Worm (Caenorhabditis elegans) whole organism, young adult: ENCODE data around the gene R151.1.

Experiments
- B0019.2 ChIP-seq: fragments of 200-800 bp; sonication (Bioruptor generic); conservative IDR thresholded peaks from 2 replicates; pipeline ENCODE4 v1.3.6; 2022; ENCODE audit warnings: missing genetic modification reagents, missing genetic modification characterization, missing compliant biosample characterization
- F23B12.7 ChIP-seq: sonication (generic microtip); optimal IDR thresholded peaks from 2 replicates; lab custom pipeline; 2017; ENCODE audit warnings: missing genetic modification characterization, mild to moderate bottlenecking, missing compliant biosample characterization, antibody characterized with exemption, moderate library complexity; ENCODE audit not compliant: insufficient read depth
- F37B4.10 ChIP-seq: fragments of 200-800 bp; sonication (Bioruptor generic); IDR thresholded peaks from 2 replicates; pipeline ENCODE4 v1.3.6; 2022; ENCODE audit warnings: missing genetic modification characterization, missing compliant biosample characterization
- F52B5.7 ChIP-seq: sonication (generic microtip); optimal IDR thresholded peaks from 2 replicates; lab custom pipeline; 2016; ENCODE audit warnings: mild to moderate bottlenecking, missing genetic modification characterization, missing compliant biosample characterization
- Y53G8AR.9 ChIP-seq: fragments of 200-800 bp; sonication (Bioruptor generic); conservative IDR thresholded peaks from 2 replicates; pipeline ENCODE4 v1.3.6; 2022; ENCODE audit warnings: missing genetic modification reagents, missing genetic modification characterization, missing compliant biosample characterization
- Y95B8A.8 ChIP-seq: fragments of 200-800 bp; sonication (Bioruptor generic); IDR thresholded peaks from 2 replicates; pipeline ENCODE4 v1.3.6; 2022; ENCODE audit warnings: missing genetic modification reagents, missing genetic modification characterization, missing compliant biosample characterization
- athp-1 ChIP-seq: sonication (generic microtip); optimal IDR thresholded peaks from 2 replicates; lab custom pipeline; 2017; ENCODE audit warnings: mild to moderate bottlenecking, missing genetic modification characterization, missing compliant biosample characterization
- attf-3 ChIP-seq: fragments of 200-800 bp; sonication (Bioruptor generic); conservative IDR thresholded peaks from 2 replicates; pipeline ENCODE4 v1.3.6; 2022; ENCODE audit warnings: missing genetic modification reagents, missing genetic modification characterization, missing compliant biosample characterization
- attf-5 ChIP-seq: fragments of 200-800 bp; sonication (Bioruptor generic); optimal IDR thresholded peaks from 2 replicates; lab custom pipeline; 2018; ENCODE audit warnings: mild to moderate bottlenecking, missing genetic modification characterization, missing compliant biosample characterization
- bed-2 ChIP-seq: fragments of 200-800 bp; sonication (Bioruptor generic); IDR thresholded peaks from 2 replicates; pipeline ENCODE4 v1.3.6; 2022; ENCODE audit warnings: missing genetic modification reagents, missing genetic modification characterization, missing compliant biosample characterization
- ceh-91 ChIP-seq: fragments of 200-800 bp; sonication (Bioruptor generic); IDR thresholded peaks from 2 replicates; pipeline ENCODE4 v1.3.6; 2022; ENCODE audit warnings: missing genetic modification reagents, missing genetic modification characterization, missing compliant biosample characterization
- chd-7 ChIP-seq: sonication (generic microtip); optimal IDR thresholded peaks from 2 replicates; lab custom pipeline; 2016; ENCODE audit warnings: mild to moderate bottlenecking, missing genetic modification characterization, moderate library complexity, missing compliant biosample characterization
- dpff-1 ChIP-seq: sonication (generic microtip); optimal IDR thresholded peaks from 2 replicates; lab custom pipeline; 2017; ENCODE audit warnings: mild to moderate bottlenecking, missing genetic modification characterization, missing compliant biosample characterization
- egl-18 ChIP-seq: fragments of 200-800 bp; sonication (Bioruptor generic); IDR thresholded peaks from 2 replicates; pipeline ENCODE4 v1.3.6; 2022; ENCODE audit warnings: missing genetic modification reagents, missing genetic modification characterization, missing compliant biosample characterization
- fkh-3 ChIP-seq: sonication (generic microtip); optimal IDR thresholded peaks from 2 replicates; lab custom pipeline; 2016; ENCODE audit warnings: mild to moderate bottlenecking, missing genetic modification characterization, missing compliant biosample characterization
- gei-17 ChIP-seq: fragments of 200-800 bp; sonication (Bioruptor generic); optimal IDR thresholded peaks from 2 replicates; lab custom pipeline; 2018; ENCODE audit warnings: mild to moderate bottlenecking, missing genetic modification characterization, missing compliant biosample characterization
- hmg-1.2 ChIP-seq: fragments of 200-800 bp; sonication (Bioruptor generic); IDR thresholded peaks from 2 replicates; pipeline ENCODE4 v1.3.6; 2022; ENCODE audit warnings: missing genetic modification reagents, missing genetic modification characterization, missing compliant biosample characterization
- let-526 ChIP-seq: fragments of 200-800 bp; sonication (Bioruptor generic); IDR thresholded peaks from 2 replicates; pipeline ENCODE4 v1.3.6; 2022; ENCODE audit warnings: missing genetic modification reagents, missing genetic modification characterization, missing compliant biosample characterization
- lin-35 ChIP-seq, 3 experiments: fragments of 150-350 bp in 2 of 3; sonication (generic microtip) in 1 of 3; optimal IDR thresholded peaks; 2 replicates each; lab custom pipeline; 2014 to 2018; ENCODE audit warnings: missing biosample characterization in 3 of 3, missing genetic modification characterization in 3 of 3, missing genetic modification reagents in 3 of 3
- lin-40 ChIP-seq: sonication (generic microtip); optimal IDR thresholded peaks from 2 replicates; lab custom pipeline; 2016; ENCODE audit warnings: missing genetic modification characterization, mild to moderate bottlenecking, missing compliant biosample characterization, missing genotype, missing genetic modification reagents
- lin-54 ChIP-seq: fragments of 200-800 bp; sonication (Bioruptor generic); optimal IDR thresholded peaks from 2 replicates; lab custom pipeline; 2018; ENCODE audit warnings: mild to moderate bottlenecking, missing genetic modification characterization, missing compliant biosample characterization
- lsl-1 ChIP-seq: fragments of 200-800 bp; sonication (Bioruptor generic); optimal IDR thresholded peaks from 2 replicates; lab custom pipeline; 2018; ENCODE audit warnings: mild to moderate bottlenecking, missing genetic modification characterization, moderate library complexity, missing compliant biosample characterization
- lsy-27 ChIP-seq: sonication (generic microtip); optimal IDR thresholded peaks from 2 replicates; lab custom pipeline; 2017; ENCODE audit warnings: missing genetic modification characterization, mild to moderate bottlenecking, missing compliant biosample characterization, antibody characterized with exemption, missing genotype, borderline replicate concordance; ENCODE audit not compliant: insufficient read depth
- madf-6 ChIP-seq: fragments of 200-800 bp; sonication (Bioruptor generic); IDR thresholded peaks from 2 replicates; pipeline ENCODE4 v1.3.6; 2022; ENCODE audit warnings: missing genetic modification reagents, missing genetic modification characterization, missing compliant biosample characterization
- mcd-1 ChIP-seq: fragments of 200-800 bp; sonication (Bioruptor generic); IDR thresholded peaks from 2 replicates; pipeline ENCODE4 v1.3.6; 2022; ENCODE audit warnings: missing genetic modification reagents, missing genetic modification characterization, missing compliant biosample characterization
- mel-28 ChIP-seq: sonication (generic microtip); optimal IDR thresholded peaks from 2 replicates; lab custom pipeline; 2016; ENCODE audit warnings: borderline replicate concordance, mild to moderate bottlenecking, missing genetic modification characterization, missing compliant biosample characterization
- mes-4 ChIP-seq: sonication (generic microtip); optimal IDR thresholded peaks from 2 replicates; lab custom pipeline; 2016; ENCODE audit warnings: missing genotype, missing genetic modification characterization, missing compliant biosample characterization
- nfya-1 ChIP-seq: sonication (generic microtip); optimal IDR thresholded peaks from 2 replicates; lab custom pipeline; 2017; ENCODE audit warnings: antibody characterized with exemption, missing compliant biosample characterization, missing genetic modification characterization, borderline replicate concordance; ENCODE audit not compliant: insufficient read depth
- nhr-120 ChIP-seq: fragments of 200-800 bp; sonication (Bioruptor generic); IDR thresholded peaks from 2 replicates; pipeline ENCODE4 v1.3.6; 2022; ENCODE audit warnings: missing genetic modification characterization, missing compliant biosample characterization
- nhr-27 ChIP-seq: fragments of 200-800 bp; sonication (Bioruptor generic); optimal IDR thresholded peaks from 2 replicates; lab custom pipeline; 2018; ENCODE audit warnings: mild to moderate bottlenecking, missing genetic modification characterization, moderate library complexity, missing compliant biosample characterization
- pha-4 ChIP-seq: fragments of 150-350 bp; sonication (generic microtip); optimal IDR thresholded peaks from 2 replicates; lab custom pipeline; 2014; ENCODE audit warnings: missing biosample characterization, missing genetic modification reagents, missing genetic modification characterization
- rcor-1 ChIP-seq: fragments of 200-800 bp; sonication (Bioruptor generic); IDR thresholded peaks from 2 replicates; pipeline ENCODE4 v1.3.6; 2022; ENCODE audit warnings: missing genetic modification reagents, missing genetic modification characterization, missing compliant biosample characterization
- snpc-3.4 ChIP-seq: sonication (generic microtip); optimal IDR thresholded peaks from 2 replicates; lab custom pipeline; 2017; ENCODE audit warnings: missing genetic modification characterization, mild to moderate bottlenecking, missing compliant biosample characterization, antibody characterized with exemption, moderate library complexity, missing genotype, missing genetic modification reagents
- snpc-4 ChIP-seq, 5 experiments: fragments of 150-350 bp in 1 of 5; sonication (generic microtip) in 4 of 5; optimal IDR thresholded peaks; 2 replicates each; lab custom pipeline; 2014 to 2018; ENCODE audit warnings: missing genetic modification characterization in 5 of 5, missing biosample characterization in 3 of 5, antibody characterized with exemption in 2 of 5, mild to moderate bottlenecking in 2 of 5, missing compliant biosample characterization in 2 of 5, missing genotype in 2 of 5, moderate library complexity in 2 of 5, missing genetic modification reagents in 1 of 5
- tbp1 ChIP-seq: fragments of 200-800 bp; sonication (Bioruptor generic); optimal IDR thresholded peaks from 2 replicates; lab custom pipeline; 2018; ENCODE audit warnings: mild to moderate bottlenecking, missing genetic modification characterization, missing compliant biosample characterization
- xnd-1 ChIP-seq: sonication (generic microtip); optimal IDR thresholded peaks from 2 replicates; lab custom pipeline; 2016; ENCODE audit warnings: missing genotype, missing genetic modification reagents, missing genetic modification characterization, missing compliant biosample characterization
- zfh-2 ChIP-seq: fragments of 200-800 bp; sonication (Bioruptor generic); conservative IDR thresholded peaks from 2 replicates; pipeline ENCODE4 v1.3.6; 2022; ENCODE audit warnings: missing genetic modification reagents, missing genetic modification characterization, missing compliant biosample characterization
- ztf-18 ChIP-seq: sonication (generic microtip); optimal IDR thresholded peaks from 2 replicates; lab custom pipeline; 2016; ENCODE audit warnings: missing genotype, mild to moderate bottlenecking, missing genetic modification characterization, missing compliant biosample characterization
- ztf-26 ChIP-seq: sonication (generic microtip); optimal IDR thresholded peaks from 2 replicates; lab custom pipeline; 2017; ENCODE audit warnings: missing genetic modification characterization, missing compliant biosample characterization
- ztf-3 ChIP-seq: fragments of 200-800 bp; sonication (Bioruptor generic); optimal IDR thresholded peaks from 2 replicates; lab custom pipeline; 2018; ENCODE audit warnings: mild to moderate bottlenecking, missing genetic modification characterization, missing compliant biosample characterization
- ztf-6 ChIP-seq: fragments of 200-800 bp; sonication (Bioruptor generic); IDR thresholded peaks from 2 replicates; pipeline ENCODE4 v1.3.6; 2022; ENCODE audit warnings: missing genetic modification reagents, missing genetic modification characterization, missing compliant biosample characterization

R151.1 gene

DNA sequence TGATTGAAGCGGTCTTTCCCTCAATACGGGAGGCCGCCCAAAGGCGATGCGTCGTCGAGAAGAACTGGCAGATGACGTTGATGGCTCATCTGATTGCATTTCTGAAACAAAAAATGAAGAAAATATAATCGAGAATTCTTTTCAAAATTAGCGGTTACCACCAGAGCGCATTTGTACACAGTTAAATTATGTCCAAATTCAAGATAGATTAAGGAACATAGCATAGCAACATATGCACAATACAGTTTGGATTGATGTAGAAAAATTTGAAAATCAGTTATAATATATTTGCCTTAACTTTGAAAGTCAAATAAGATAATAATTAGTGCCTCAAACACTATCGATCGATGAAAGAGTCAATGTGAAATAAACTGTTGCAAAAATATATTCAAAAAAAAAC, 13.4 kb downstream of the R151.1 start, which contains the start of gene R151.8:
Gene R151.8 (minus strand): TSS at position 101 of the 400 bp plus-strand sequence.
- TF ChIP-seq ztf-6 (GFP tag; lab: Robert Waterston, UW) (no peak), lin-35 (GFP tag; optimal IDR thresholded peaks at IDR 0.05; lab: Kevin White, UChicago) (no peak), dpff-1 (tag; lab: Kevin White, UChicago) (no peak), mel-28 (tag; lab: Kevin White, UChicago) (no peak), lsl-1 (GFP tag; lab: Kevin White, UChicago) (no peak)

DNA sequence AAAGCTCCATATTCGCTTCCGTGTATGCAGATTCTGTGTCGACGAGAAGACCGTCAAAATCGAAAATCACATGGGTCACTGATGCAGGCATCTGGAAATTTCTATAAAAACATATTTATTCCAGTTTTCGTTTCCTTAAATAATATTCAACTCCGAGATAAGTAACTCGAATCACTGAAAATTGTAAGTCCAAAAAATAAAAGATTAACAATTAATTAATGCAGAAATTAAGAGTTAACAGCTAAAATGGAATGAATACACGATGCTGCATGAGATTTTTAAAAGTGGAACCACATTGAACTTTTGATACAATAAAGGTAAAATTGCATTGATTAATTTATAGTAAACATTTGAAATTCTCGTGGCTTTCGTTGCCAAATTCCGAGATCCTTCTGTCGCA, 14.5 kb downstream of the R151.1 start, which contains the start of gene R151.10:
Gene R151.10 (minus strand): TSS at position 101 of the 400 bp plus-strand sequence.
- TF ChIP-seq B0019.2 (GFP tag; lab: Robert Waterston, UW) (no peak), fkh-3 (tag; lab: Kevin White, UChicago) (no peak), nhr-27 (tag; lab: Kevin White, UChicago) (no peak), egl-18 (GFP tag; lab: Robert Waterston, UW) (no peak), let-526 (GFP tag; lab: Robert Waterston, UW) (no peak), lsl-1 (GFP tag; lab: Kevin White, UChicago) (no peak), chd-7 (tag; lab: Kevin White, UChicago) (no peak), F52B5.7 (no peak), lsy-27 (tag; lab: Kevin White, UChicago) (no peak), xnd-1 (tag; lab: Kevin White, UChicago) (no peak), bed-2 (no peak), zfh-2 (GFP tag; lab: Robert Waterston, UW) (no peak), ceh-91 (GFP tag; lab: Robert Waterston, UW) (no peak), Y95B8A.8 (GFP tag; lab: Robert Waterston, UW) (no peak), mes-4 (tag; lab: Kevin White, UChicago) (no peak)

DNA sequence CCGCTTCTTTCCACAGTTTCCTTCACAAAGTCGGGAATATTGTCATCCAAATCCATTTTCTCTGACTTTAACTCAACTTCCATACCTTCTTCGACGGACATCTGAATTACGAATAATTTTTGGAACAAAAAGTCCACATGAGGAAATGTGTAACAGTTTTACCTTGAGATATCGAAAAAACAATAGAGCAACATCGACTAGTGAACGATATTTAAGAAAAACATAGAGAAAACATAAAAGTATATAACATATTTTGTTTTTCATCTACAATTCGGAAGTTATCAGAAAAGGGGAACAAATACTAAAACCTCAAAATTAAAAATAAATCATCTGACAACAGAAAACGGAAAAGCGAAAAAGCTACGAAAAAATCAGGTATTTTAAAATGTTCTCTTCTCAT, 16.5 kb downstream of the R151.1 start, which contains the start of gene adr-2:
Gene adr-2 (minus strand): TSS at position 101 of the 400 bp plus-strand sequence.
- TF ChIP-seq gei-17 (GFP tag; lab: Kevin White, UChicago) = no peak
- TF ChIP-seq ztf-18 (tag; lab: Kevin White, UChicago) = peak; percentile 10

ce11 chrIII:7234148-7234547, 17.8 kb downstream of the R151.1 start, which contains the start of gene ndus-8:
ndus-8 (minus strand) TSS chrIII:7234202.
- TF ChIP-seq B0019.2 (GFP tag; lab: Robert Waterston, UW) (no peak), rcor-1 (GFP tag; lab: Robert Waterston, UW) (0 out of 2 replicates have a peak, but pooled peaks have one; percentile 9), hmg-1.2 (GFP tag; lab: Robert Waterston, UW) (peak; percentile 37; the same call in 1 of the 2 replicates), snpc-3.4 (peak; percentile 50), lin-54 (GFP tag; lab: Kevin White, UChicago) (peak; percentile 59), mcd-1 (peak; percentile 63), lin-40 (peak; percentile 27), nfya-1 (no peak), ztf-3 (GFP tag; lab: Kevin White, UChicago) (no peak), athp-1 (no peak), lin-35 (GFP tag; optimal IDR thresholded peaks at IDR 0.05; lab: Kevin White, UChicago) (peak in 1 of 3 experiments; percentile 66), Y53G8AR.9 (GFP tag; lab: Robert Waterston, UW) (no peak; the same call in 1 of the 2 replicates), F23B12.7 (peak; percentile 12), snpc-4 (GFP tag; optimal IDR thresholded peaks at IDR 0.05; lab: Kevin White, UChicago) (no peak), snpc-4 (tag; optimal IDR thresholded peaks at IDR 0.05; lab: Kevin White, UChicago) (peak in 3 of 4 experiments; percentile 23 to 81 (median 42)), attf-5 (GFP tag; lab: Kevin White, UChicago) (no peak), tbp1 (GFP tag; lab: Kevin White, UChicago) (peak; percentile 21), attf-3 (GFP tag; lab: Robert Waterston, UW) (0 out of 2 replicates have a peak, but pooled peaks have one; percentile 37), madf-6 (GFP tag; lab: Robert Waterston, UW) (peak; percentile 54; the same call in 1 of the 2 replicates), nhr-120 (no peak), mes-4 (tag; lab: Kevin White, UChicago) (no peak), F37B4.10 (no peak), ztf-18 (tag; lab: Kevin White, UChicago) (peak; percentile 93), pha-4 (tag; lab: Kevin White, UChicago) (peak; percentile 45), ztf-26 (tag; lab: Kevin White, UChicago) (no peak)
